Fruit fly (Drosophila melanogaster): ENCODE results near the gene Marcal1.

Gene Marcal1

DNA sequence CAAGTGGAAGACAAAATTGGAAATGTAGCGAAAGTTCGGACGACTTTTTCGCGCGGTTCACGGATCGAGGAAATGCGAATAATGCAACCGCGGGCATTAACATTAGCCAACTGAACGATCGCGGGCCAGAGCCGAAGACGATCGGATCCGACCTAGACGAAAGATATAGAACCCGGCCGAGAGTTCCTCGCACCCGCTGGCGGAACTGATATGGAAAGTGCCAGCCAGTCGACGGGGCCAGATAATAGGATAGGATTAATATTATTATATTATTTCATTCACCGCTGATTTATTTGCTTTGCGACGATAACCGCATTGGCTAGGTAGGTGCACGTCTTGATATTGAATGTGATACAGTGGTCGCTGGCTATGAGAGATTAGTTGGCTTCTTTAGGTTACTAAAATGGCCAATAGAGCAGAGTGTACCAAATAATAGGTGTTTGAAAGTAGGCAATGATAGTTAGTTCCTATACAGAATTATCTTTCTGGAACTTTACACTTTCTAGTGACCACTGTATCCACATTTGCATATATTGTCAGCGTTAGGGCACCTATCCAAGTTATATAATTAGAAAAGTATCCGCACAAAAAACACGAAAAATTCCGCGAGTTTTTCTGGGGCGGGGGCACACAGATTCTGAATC, 44.2 kb downstream of the Marcal1 start (continued):
- TF ChIP-seq pan (optimal IDR thresholded peaks at IDR 0.05) (no peak), pan (GFP tag; optimal IDR thresholded peaks at IDR 0.05 in 1 of 2, IDR thresholded peaks at IDR 0.05 in 1 of 2) (peak in 1 of 2 experiments; percentile 73), Mrtf (GFP tag; IDR thresholded peaks at IDR 0.05) (peak; percentile 77; the same call in 2 of the 3 replicates), tx (GFP tag; optimal IDR thresholded peaks at IDR 0.05) (peak; percentile 22), Elba2 (GFP tag; optimal IDR thresholded peaks at IDR 0.05) (no peak), Drgx (GFP tag; IDR thresholded peaks at IDR 0.05) (peak; percentile 90), CG31441 (GFP tag; IDR thresholded peaks at IDR 0.05) (peak; percentile 54; the same call in 1 of the 2 replicates), jigr1 (GFP tag; IDR thresholded peaks at IDR 0.05) (no peak), CG5953 (GFP tag; IDR thresholded peaks at IDR 0.05) (0 out of 2 replicates have a peak, but pooled peaks have one; percentile 37), tgo (GFP tag; IDR thresholded peaks at IDR 0.05) (peak; percentile 73), bowl (GFP tag; IDR thresholded peaks at IDR 0.05) (no peak), Stat92E (GFP tag; optimal IDR thresholded peaks at IDR 0.05) (no peak), trem (tag; optimal IDR thresholded peaks at IDR 0.05) (peak; percentile 24), slp2 (GFP tag; optimal IDR thresholded peaks at IDR 0.05) (peak; percentile 56), BtbVII (GFP tag; optimal IDR thresholded peaks at IDR 0.05) (peak; percentile 70), CG6683 (GFP tag; optimal IDR thresholded peaks at IDR 0.05) (no peak), mam (GFP tag; optimal IDR thresholded peaks at IDR 0.05) (peak; percentile 64), D19B (GFP tag; optimal IDR thresholded peaks at IDR 0.05) (peak; percentile 53), gcm (GFP tag; optimal IDR thresholded peaks at IDR 0.05) (no peak), HmgZ (tag; optimal IDR thresholded peaks at IDR 0.05) (peak; percentile 38), pnt (GFP tag; optimal IDR thresholded peaks at IDR 0.05) (peak; percentile 56), Mes4 (GFP tag; optimal IDR thresholded peaks at IDR 0.05) (peak; percentile 56), Abd-B (GFP tag; optimal IDR thresholded peaks at IDR 0.05) (no peak), CG13123 (GFP tag; optimal IDR thresholded peaks at IDR 0.05) (peak; percentile 20), nau (GFP tag; optimal IDR thresholded peaks at IDR 0.05) (no peak), org-1 (GFP tag; optimal IDR thresholded peaks at IDR 0.05) (peak; percentile 14), CG30403 (GFP tag; optimal IDR thresholded peaks at IDR 0.05) (peak; percentile 49), Pdp1 (GFP tag; optimal IDR thresholded peaks at IDR 0.05) (peak; percentile 69 to 89), Jarid2 (GFP tag; optimal IDR thresholded peaks at IDR 0.05) (no peak), CG34224 (GFP tag; IDR thresholded peaks at IDR 0.05; ENCODE audit: partially characterized antibody) (no peak), chinmo (GFP tag; IDR thresholded peaks at IDR 0.05; ENCODE audit: partially characterized antibody) (no peak), dmrt11E (tag; optimal IDR thresholded peaks at IDR 0.05) (peak; percentile 66), Gug (GFP tag; IDR thresholded peaks at IDR 0.05) (peak; percentile 85), knrl (GFP tag; IDR thresholded peaks at IDR 0.05; ENCODE audit: partially characterized antibody) (no peak), CG14050 (GFP tag; IDR thresholded peaks at IDR 0.05) (0 out of 3 replicates have a peak, but pooled peaks have one; percentile 22), tll (GFP tag; optimal IDR thresholded peaks at IDR 0.05) (no peak), CG1233 (GFP tag; optimal IDR thresholded peaks at IDR 0.05) (peak; percentile 16), CG6813 (GFP tag; optimal IDR thresholded peaks at IDR 0.05) (peak; percentile 53), fu2 (GFP tag; optimal IDR thresholded peaks at IDR 0.05) (peak; percentile 21), CG18262 (tag; optimal IDR thresholded peaks at IDR 0.05) (peak; percentile 65), CG17568 (GFP tag; optimal IDR thresholded peaks at IDR 0.05) (peak; percentile 45), Nf-YC (tag; optimal IDR thresholded peaks at IDR 0.05) (peak; percentile 1), ewg (GFP tag; optimal IDR thresholded peaks at IDR 0.05) (peak; percentile 41), cato (GFP tag; optimal IDR thresholded peaks at IDR 0.05; ENCODE audit: borderline replicate concordance) (peak; percentile 7), toy (GFP tag; IDR thresholded peaks at IDR 0.05) (no peak), CG2875 (GFP tag; optimal IDR thresholded peaks at IDR 0.05) (no peak), Deaf1 (tag; optimal IDR thresholded peaks at IDR 0.05) (peak; percentile 41), CG4404 (GFP tag; IDR thresholded peaks at IDR 0.05) (peak; percentile 78), ems (GFP tag; optimal IDR thresholded peaks at IDR 0.05) (peak; percentile 61)

Measured in whole organism, embryonic.